Fruit fly (Drosophila melanogaster) whole organism, prepupa: ENCODE measurements around the gene trr.
A peak's percentile ranks its signal among the peaks of the same experiment; 100 is the strongest.

ENCODE experiments used
- CG1621 ChIP-seq: fragments of 200-800 bp; sonication (Bioruptor generic); optimal IDR thresholded peaks from 3 replicates; lab custom pipeline; 2018; ENCODE audit warnings: missing biosample characterization, mild to moderate bottlenecking, missing genetic modification characterization
- CG34406 ChIP-seq: fragments of 200-800 bp; sonication (Bioruptor generic); optimal IDR thresholded peaks from 3 replicates; lab custom pipeline; 2016; ENCODE audit warnings: missing biosample characterization, missing genetic modification characterization
- CG6163 ChIP-seq: fragments of 200-800 bp; sonication (Bioruptor generic); IDR thresholded peaks from 3 replicates; pipeline ENCODE4 v1.3.6; 2022; ENCODE audit warnings: missing biosample characterization, missing genetic modification characterization
- CG6854 ChIP-seq: fragments of 200-800 bp; sonication (Bioruptor generic); optimal IDR thresholded peaks from 2 replicates; lab custom pipeline; 2017; ENCODE audit warnings: missing biosample characterization, mild to moderate bottlenecking, missing genetic modification characterization
- Hr39 ChIP-seq: fragments of 200-800 bp; sonication (Bioruptor generic); optimal IDR thresholded peaks from 2 replicates; lab custom pipeline; 2016; ENCODE audit warnings: missing biosample characterization, missing genetic modification characterization
- Hr4 ChIP-seq: fragments of 200-800 bp; sonication (Bioruptor generic); optimal IDR thresholded peaks from 3 replicates; lab custom pipeline; 2016; ENCODE audit warnings: missing biosample characterization, missing genetic modification characterization
- Lpt ChIP-seq: fragments of 200-800 bp; sonication (Bioruptor generic); optimal IDR thresholded peaks from 3 replicates; lab custom pipeline; 2016; ENCODE audit warnings: missing biosample characterization, missing genetic modification characterization
- OdsH ChIP-seq: fragments of 200-800 bp; sonication (Bioruptor generic); optimal IDR thresholded peaks from 3 replicates; lab custom pipeline; 2016; ENCODE audit warnings: missing biosample characterization, missing genetic modification characterization
- Sox102F ChIP-seq: fragments of 200-800 bp; sonication (Bioruptor generic); optimal IDR thresholded peaks from 2 replicates; lab custom pipeline; 2016; ENCODE audit warnings: missing biosample characterization, mild to moderate bottlenecking, missing genetic modification characterization
- eg ChIP-seq: fragments of 200-800 bp; sonication (Bioruptor generic); IDR thresholded peaks from 3 replicates; pipeline ENCODE4 v1.3.6; 2022; ENCODE audit warnings: missing biosample characterization, missing genetic modification characterization
- esn ChIP-seq: fragments of 200-800 bp; sonication (Bioruptor generic); optimal IDR thresholded peaks from 2 replicates; lab custom pipeline; 2016; ENCODE audit warnings: missing biosample characterization, mild to moderate bottlenecking, missing genetic modification characterization, moderate library complexity
- salr ChIP-seq, 2 experiments: fragments of 200-800 bp; sonication (Bioruptor generic); optimal IDR thresholded peaks; 3 replicates each; lab custom pipeline; 2016 to 2018; ENCODE audit warnings: missing biosample characterization in 2 of 2, missing genetic modification characterization in 2 of 2, mild to moderate bottlenecking in 1 of 2
- ss ChIP-seq, 2 experiments: fragments of 200-800 bp; sonication (Bioruptor generic); optimal IDR thresholded peaks; 2 replicates in 1 of 2; 3 replicates in 1 of 2; lab custom pipeline; 2017 to 2018; ENCODE audit warnings: mild to moderate bottlenecking in 2 of 2, missing biosample characterization in 2 of 2, missing genetic modification characterization in 2 of 2, moderate library complexity in 1 of 2
- svp ChIP-seq: fragments of 200-800 bp; sonication (Bioruptor generic); peaks from one replicate; lab custom pipeline; 2016; ENCODE audit warnings: missing biosample characterization, missing genetic modification characterization

DNA sequence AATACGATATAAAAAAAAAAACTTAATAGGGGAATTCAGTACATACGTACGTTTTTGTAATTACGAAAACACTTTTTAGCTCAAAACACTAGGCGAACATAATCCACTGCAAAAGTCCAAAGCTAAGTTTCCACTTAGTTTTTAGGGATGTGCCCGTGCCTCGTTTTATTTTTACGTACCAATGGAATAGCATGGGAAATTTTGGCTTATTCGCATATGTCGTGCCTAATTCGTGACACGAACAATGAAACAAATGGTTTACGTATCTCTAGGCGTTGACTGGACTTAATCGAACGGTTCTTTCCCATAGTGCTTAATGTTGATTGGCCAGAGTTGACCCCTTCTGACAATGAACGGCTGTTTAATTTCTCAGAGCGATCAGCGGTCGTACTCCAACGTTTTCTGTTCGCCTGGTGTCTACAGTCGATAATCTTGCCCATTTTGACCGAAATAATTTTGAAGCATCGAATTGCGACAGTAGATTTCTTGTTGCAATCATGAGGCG lies 10.1 kb downstream of the trr start, which contains the start of gene CG14818:
- TF ChIP-seq ss (GFP tag; optimal IDR thresholded peaks at IDR 0.05; lab: Kevin White, UChicago) = peak in 1 of 2 experiments; percentile 25
- TF ChIP-seq CG34406 (GFP tag; lab: Kevin White, UChicago) = peak; percentile 41
- TF ChIP-seq CG6854 = peak; percentile 20
- no peak for TF ChIP-seq Hr4 (GFP tag; lab: Kevin White, UChicago)
- no peak for TF ChIP-seq Sox102F (GFP tag; lab: Kevin White, UChicago)
- TF ChIP-seq OdsH (GFP tag; lab: Kevin White, UChicago) = no peak
- TF ChIP-seq eg (GFP tag; lab: Robert Waterston, UW) = peak; percentile 79
- TF ChIP-seq esn = peak; percentile 69
- TF ChIP-seq Lpt (GFP tag; lab: Kevin White, UChicago) = peak; percentile 42
- peak; percentile 45 for TF ChIP-seq CG1621 (tag; lab: Kevin White, UChicago)
- TF ChIP-seq svp (GFP tag; lab: Kevin White, UChicago) = peak; percentile 96
- peak; percentile 66 for TF ChIP-seq CG6163 (GFP tag; lab: Robert Waterston, UW)
- TF ChIP-seq salr (GFP tag; optimal IDR thresholded peaks at IDR 0.05; lab: Kevin White, UChicago) = no peak
- peak; percentile 69 for TF ChIP-seq Hr39 (GFP tag; lab: Kevin White, UChicago)
